Fruit fly (Drosophila melanogaster): ENCODE measurements around the gene nis.
A peak's percentile ranks its signal among the peaks of the same experiment; 100 is the strongest.

The nis gene

DNA sequence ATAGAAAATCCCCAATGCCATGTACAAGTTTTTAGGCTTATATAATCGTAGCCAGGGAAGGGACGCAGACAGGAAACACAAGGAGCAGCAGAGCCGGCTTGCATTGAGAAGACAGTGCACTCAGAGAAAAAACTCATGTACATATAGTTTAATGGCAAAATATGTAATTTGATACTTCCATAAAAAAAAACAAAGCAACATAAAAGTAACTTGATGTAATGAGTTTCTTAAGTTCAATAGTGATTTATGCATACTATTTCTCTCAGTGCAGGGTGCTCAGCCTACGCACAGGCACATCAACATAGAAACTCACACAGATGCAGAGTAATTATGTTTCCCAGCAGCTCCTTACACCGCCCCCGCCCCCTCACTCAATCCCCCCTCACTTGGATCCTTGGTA lies 33.8 kb upstream of the nis start (continued):
- TF ChIP-seq prd (optimal IDR thresholded peaks at IDR 0.05): no peak
- peak; percentile 65 for TF ChIP-seq prd (GFP tag; IDR thresholded peaks at IDR 0.05)
- no peak for TF ChIP-seq gsb (GFP tag; IDR thresholded peaks at IDR 0.05)
- no peak for TF ChIP-seq tna (GFP tag; IDR thresholded peaks at IDR 0.05; ENCODE audit: partially characterized antibody)
- TF ChIP-seq schlank (tag; optimal IDR thresholded peaks at IDR 0.05): peak; percentile 25
- TF ChIP-seq CG2875 (GFP tag; optimal IDR thresholded peaks at IDR 0.05): peak; percentile 18
- peak; percentile 72 for TF ChIP-seq CG10366 (GFP tag; IDR thresholded peaks at IDR 0.05)
- TF ChIP-seq Mrtf (GFP tag; IDR thresholded peaks at IDR 0.05): peak; percentile 59; the same call in 1 of the 3 replicates
- TF ChIP-seq nau (GFP tag; optimal IDR thresholded peaks at IDR 0.05): peak; percentile 25
- peak; percentile 32 for TF ChIP-seq CG1233 (GFP tag; optimal IDR thresholded peaks at IDR 0.05)
- no peak for TF ChIP-seq CG15696 (tag; optimal IDR thresholded peaks at IDR 0.05)
- no peak for TF ChIP-seq Doc2 (GFP tag; IDR thresholded peaks at IDR 0.05)
- peak; percentile 14; the same call in 1 of the 2 replicates for TF ChIP-seq CG14667 (GFP tag; IDR thresholded peaks at IDR 0.05)
- no peak for TF ChIP-seq Dref (GFP tag; IDR thresholded peaks at IDR 0.05)
- TF ChIP-seq CG15514 (GFP tag; optimal IDR thresholded peaks at IDR 0.05): peak; percentile 52
- TF ChIP-seq CG11093 (GFP tag; IDR thresholded peaks at IDR 0.05): peak; percentile 63
- TF ChIP-seq Blimp-1 (GFP tag; optimal IDR thresholded peaks at IDR 0.05): peak; percentile 49
- peak; percentile 63 for TF ChIP-seq CG1024 (GFP tag; IDR thresholded peaks at IDR 0.05)
- TF ChIP-seq knrl (GFP tag; IDR thresholded peaks at IDR 0.05; ENCODE audit: partially characterized antibody): no peak
- TF ChIP-seq CG15601 (tag; optimal IDR thresholded peaks at IDR 0.05): peak; percentile 20
- peak; percentile 6 for TF ChIP-seq Mad (GFP tag; optimal IDR thresholded peaks at IDR 0.05)
- peak; percentile 26 to 73 for TF ChIP-seq Hr51 (GFP tag; optimal IDR thresholded peaks at IDR 0.05)
- TF ChIP-seq ken (GFP tag; IDR thresholded peaks at IDR 0.05): peak; percentile 78
- TF ChIP-seq trh (GFP tag; optimal IDR thresholded peaks at IDR 0.05): peak; percentile 21
- no peak for TF ChIP-seq CG4617 (GFP tag; optimal IDR thresholded peaks at IDR 0.05; ENCODE audit: borderline replicate concordance)
- no peak for TF ChIP-seq gfzf (GFP tag; optimal IDR thresholded peaks at IDR 0.05)
- TF ChIP-seq CG16863 (GFP tag; optimal IDR thresholded peaks at IDR 0.05): peak; percentile 60
- TF ChIP-seq Xrp1 (GFP tag; IDR thresholded peaks at IDR 0.05): peak; percentile 63
- TF ChIP-seq gcm2 (GFP tag; optimal IDR thresholded peaks at IDR 0.05): no peak
- peak; percentile 21 for TF ChIP-seq CG12942 (GFP tag; optimal IDR thresholded peaks at IDR 0.05)
- 0 out of 2 replicates have a peak, but pooled peaks have one; percentile 3 for TF ChIP-seq CkIIα-i1 (GFP tag; IDR thresholded peaks at IDR 0.05)
- TF ChIP-seq CG9215 (GFP tag; IDR thresholded peaks at IDR 0.05): peak; percentile 59
- no peak for TF ChIP-seq mld (GFP tag; IDR thresholded peaks at IDR 0.05; ENCODE audit: partially characterized antibody)
- TF ChIP-seq ara (GFP tag; IDR thresholded peaks at IDR 0.05): peak; percentile 47
- peak; percentile 72 for TF ChIP-seq tgo (GFP tag; IDR thresholded peaks at IDR 0.05)
- no peak for TF ChIP-seq fd102C (GFP tag; optimal IDR thresholded peaks at IDR 0.05)
- TF ChIP-seq CG12769 (tag; optimal IDR thresholded peaks at IDR 0.05): peak; percentile 60
- TF ChIP-seq CG17829 (tag; optimal IDR thresholded peaks at IDR 0.05): peak; percentile 7
- peak; percentile 42 for TF ChIP-seq nerfin-1 (tag; optimal IDR thresholded peaks at IDR 0.05)
- TF ChIP-seq shn (GFP tag; optimal IDR thresholded peaks at IDR 0.05): peak; percentile 32
- TF ChIP-seq CG11696 (GFP tag; IDR thresholded peaks at IDR 0.05): no peak
- no peak for TF ChIP-seq CG18011 (GFP tag; optimal IDR thresholded peaks at IDR 0.05)
- no peak for TF ChIP-seq ab (GFP tag; optimal IDR thresholded peaks at IDR 0.05)
- TF ChIP-seq Jarid2 (GFP tag; optimal IDR thresholded peaks at IDR 0.05): no peak
- peak; percentile 63 for TF ChIP-seq PHDP (tag; optimal IDR thresholded peaks at IDR 0.05)
- no peak for TF ChIP-seq dmrt11E (tag; optimal IDR thresholded peaks at IDR 0.05)
- no peak for TF ChIP-seq CG4707 (GFP tag; optimal IDR thresholded peaks at IDR 0.05)
- peak; percentile 50 for TF ChIP-seq nmo (GFP tag; optimal IDR thresholded peaks at IDR 0.05)
- TF ChIP-seq Hr3 (GFP tag; optimal IDR thresholded peaks at IDR 0.05): peak; percentile 51
- peak; percentile 37 for TF ChIP-seq tx (GFP tag; optimal IDR thresholded peaks at IDR 0.05)
- no peak for TF ChIP-seq CG18764 (GFP tag; optimal IDR thresholded peaks at IDR 0.05)
